Fruit fly (Drosophila melanogaster) whole organism, embryonic: Measurements from ENCODE around the gene CG14545.

Experiments
- ATbp ChIP-seq: fragments of 200-800 bp; sonication (Bioruptor generic); optimal IDR thresholded peaks from 2 replicates; lab custom pipeline; 2017; ENCODE audit warnings: missing biosample characterization, mild to moderate bottlenecking, missing genetic modification characterization, missing genetic modification reagents
- C15 ChIP-seq: fragments of 200-800 bp; sonication (Bioruptor generic); IDR thresholded peaks from 3 replicates; pipeline ENCODE4 v1.3.6; 2022; ENCODE audit warnings: missing biosample characterization, missing genetic modification characterization
- CG12155 ChIP-seq: fragments of 200-800 bp; sonication (Bioruptor generic); optimal IDR thresholded peaks from 3 replicates; lab custom pipeline; 2016; ENCODE audit warnings: missing biosample characterization, missing genetic modification characterization
- CG12219 ChIP-seq: fragments of 200-800 bp; sonication (Bioruptor generic); optimal IDR thresholded peaks from 3 replicates; lab custom pipeline; 2018; ENCODE audit warnings: missing biosample characterization, mild to moderate bottlenecking, missing genetic modification characterization
- CG12769 ChIP-seq: fragments of 200-800 bp; sonication (Bioruptor generic); optimal IDR thresholded peaks from 2 replicates; lab custom pipeline; 2019; ENCODE audit warnings: missing biosample characterization, mild to moderate bottlenecking, missing genetic modification characterization, moderate library complexity
- CG13894 ChIP-seq: fragments of 200-800 bp; sonication (Bioruptor generic); optimal IDR thresholded peaks from 3 replicates; lab custom pipeline; 2018; ENCODE audit warnings: missing biosample characterization, mild to moderate bottlenecking, missing genetic modification characterization, moderate library complexity
- CG15011 ChIP-seq: fragments of 200-800 bp; sonication (Bioruptor generic); optimal IDR thresholded peaks from 3 replicates; lab custom pipeline; 2018; ENCODE audit warnings: missing biosample characterization, mild to moderate bottlenecking, missing genetic modification characterization
- CG17385 ChIP-seq: fragments of 200-800 bp; sonication (Bioruptor generic); optimal IDR thresholded peaks from 3 replicates; lab custom pipeline; 2018; ENCODE audit warnings: missing biosample characterization, mild to moderate bottlenecking, missing genetic modification characterization
- CG17829 ChIP-seq: fragments of 200-800 bp; optimal IDR thresholded peaks from 2 replicates; lab custom pipeline; 2019; ENCODE audit warnings: missing biosample characterization, mild to moderate bottlenecking, missing genetic modification characterization, moderate library complexity
- CG18599 ChIP-seq: fragments of 200-800 bp; sonication (Bioruptor generic); optimal IDR thresholded peaks from 3 replicates; lab custom pipeline; 2017; ENCODE audit warnings: missing biosample characterization, missing genetic modification characterization, mild to moderate bottlenecking, moderate library complexity, missing genetic modification reagents
- CG2875 ChIP-seq: fragments of 200-800 bp; sonication (Bioruptor generic); optimal IDR thresholded peaks from 2 replicates; lab custom pipeline; 2017; ENCODE audit warnings: missing biosample characterization, mild to moderate bottlenecking, missing genetic modification characterization, missing genetic modification reagents
- CG2889 ChIP-seq: fragments of 200-800 bp; sonication (Bioruptor generic); IDR thresholded peaks from 3 replicates; pipeline ENCODE4 v1.3.6; 2022; ENCODE audit warnings: missing biosample characterization, missing genetic modification characterization
- CG3995 ChIP-seq: fragments of 200-800 bp; sonication (Bioruptor generic); optimal IDR thresholded peaks from 3 replicates; lab custom pipeline; 2016; ENCODE audit warnings: missing biosample characterization, missing genetic modification characterization
- CG6791 ChIP-seq: fragments of 200-800 bp; sonication (Bioruptor generic); IDR thresholded peaks from 3 replicates; pipeline ENCODE4 v1.3.6; 2022; ENCODE audit warnings: missing biosample characterization, missing genetic modification characterization; ENCODE audit not compliant: partially characterized antibody
- CG6813 ChIP-seq: fragments of 200-800 bp; sonication (Bioruptor generic); optimal IDR thresholded peaks from 2 replicates; lab custom pipeline; 2017; ENCODE audit warnings: missing biosample characterization, missing genetic modification characterization, mild to moderate bottlenecking, moderate library complexity, missing genetic modification reagents
- CG7372 ChIP-seq: fragments of 200-800 bp; sonication (Bioruptor generic); IDR thresholded peaks from 2 replicates; pipeline ENCODE4 v1.3.6; 2022; ENCODE audit warnings: missing biosample characterization, missing genetic modification characterization
- CG7556 ChIP-seq: fragments of 200-800 bp; sonication (Bioruptor generic); optimal IDR thresholded peaks from 2 replicates; lab custom pipeline; 2017; ENCODE audit warnings: missing biosample characterization, mild to moderate bottlenecking, missing genetic modification characterization
- CG9876 ChIP-seq: fragments of 200-800 bp; sonication (Bioruptor generic); optimal IDR thresholded peaks from 2 replicates; lab custom pipeline; 2016; ENCODE audit warnings: missing biosample characterization, missing genetic modification characterization
- D19A ChIP-seq: fragments of 200-800 bp; optimal IDR thresholded peaks from 3 replicates; lab custom pipeline; 2019; ENCODE audit warnings: missing biosample characterization, mild to moderate bottlenecking, missing genetic modification characterization, moderate library complexity
- Dbx ChIP-seq: fragments of 200-800 bp; sonication (Bioruptor generic); IDR thresholded peaks from 3 replicates; pipeline ENCODE4 v1.3.6; 2022; ENCODE audit warnings: missing biosample characterization, missing genetic modification characterization
- Dref ChIP-seq: fragments of 200-800 bp; sonication (Bioruptor generic); IDR thresholded peaks from 2 replicates; pipeline ENCODE4 v1.3.6; 2022; ENCODE audit warnings: missing biosample characterization, missing genetic modification characterization
- E2f1 ChIP-seq: fragments of 200-800 bp; sonication (Bioruptor generic); IDR thresholded peaks from 2 replicates; pipeline ENCODE4 v1.3.6; 2022; ENCODE audit warnings: missing biosample characterization, missing genetic modification characterization
- HHEX ChIP-seq: fragments of 200-800 bp; sonication (Bioruptor generic); optimal IDR thresholded peaks from 3 replicates; lab custom pipeline; 2017; ENCODE audit warnings: missing biosample characterization, mild to moderate bottlenecking, missing genetic modification characterization, missing genetic modification reagents
- Hr51 ChIP-seq, 2 experiments: fragments of 200-800 bp; sonication (Bioruptor generic); optimal IDR thresholded peaks; 2 replicates in 1 of 2; 3 replicates in 1 of 2; lab custom pipeline; 2016 to 2018; ENCODE audit warnings: missing biosample characterization in 2 of 2, missing genetic modification characterization in 2 of 2, mild to moderate bottlenecking in 1 of 2, moderate library complexity in 1 of 2
- Jarid2 ChIP-seq: fragments of 200-800 bp; sonication (Bioruptor generic); optimal IDR thresholded peaks from 3 replicates; lab custom pipeline; 2017; ENCODE audit warnings: mild to moderate bottlenecking, missing biosample characterization, missing genetic modification reagents, missing genetic modification characterization
- Nf-YC ChIP-seq: fragments of 200-800 bp; optimal IDR thresholded peaks from 3 replicates; lab custom pipeline; 2019; ENCODE audit warnings: missing biosample characterization, mild to moderate bottlenecking, missing genetic modification characterization, moderate library complexity
- PHDP ChIP-seq: fragments of 200-800 bp; sonication (Bioruptor generic); optimal IDR thresholded peaks from 3 replicates; lab custom pipeline; 2018; ENCODE audit warnings: missing biosample characterization, mild to moderate bottlenecking, missing genetic modification characterization, moderate library complexity
- Sin3A ChIP-seq: fragments of >200 bp; optimal IDR thresholded peaks from 2 replicates; lab custom pipeline; 2018
- Sry-β ChIP-seq: fragments of 200-800 bp; sonication (Bioruptor generic); optimal IDR thresholded peaks from 2 replicates; lab custom pipeline; 2018; ENCODE audit warnings: missing biosample characterization, mild to moderate bottlenecking, missing genetic modification characterization, moderate library complexity
- Ssrp ChIP-seq: fragments of 200-800 bp; sonication (Bioruptor generic); optimal IDR thresholded peaks from 2 replicates; lab custom pipeline; 2018; ENCODE audit warnings: missing biosample characterization, mild to moderate bottlenecking, missing genetic modification characterization, moderate library complexity
- az2 ChIP-seq: fragments of 200-800 bp; sonication (Bioruptor generic); optimal IDR thresholded peaks from 3 replicates; lab custom pipeline; 2016; ENCODE audit warnings: missing biosample characterization, missing genetic modification characterization
- bab2 ChIP-seq: fragments of 200-800 bp; sonication (Bioruptor generic); optimal IDR thresholded peaks from 2 replicates; lab custom pipeline; 2016; ENCODE audit warnings: missing biosample characterization, missing genetic modification characterization
- bigmax ChIP-seq: fragments of 200-800 bp; sonication (Bioruptor generic); optimal IDR thresholded peaks from 2 replicates; lab custom pipeline; 2018; ENCODE audit warnings: missing biosample characterization, mild to moderate bottlenecking, missing genetic modification characterization
- chif ChIP-seq, 2 experiments: fragments of 200-800 bp; sonication (Bioruptor generic); optimal IDR thresholded peaks; 3 replicates each; lab custom pipeline; 2016; ENCODE audit warnings: missing biosample characterization in 2 of 2, missing genetic modification characterization in 2 of 2
- fd96Cb ChIP-seq: fragments of 200-800 bp; sonication (Bioruptor generic); optimal IDR thresholded peaks from 2 replicates; lab custom pipeline; 2018; ENCODE audit warnings: missing biosample characterization, mild to moderate bottlenecking, missing genetic modification characterization, moderate library complexity
- lola ChIP-seq, 3 experiments: fragments of >200 bp in 2 of 3; fragments of 200-800 bp in 1 of 3; sonication (Bioruptor generic) in 1 of 3; optimal IDR thresholded peaks; 2 replicates each; lab custom pipeline; 2017 to 2019; ENCODE audit warnings: missing biosample characterization in 3 of 3, missing genetic modification characterization in 3 of 3, mild to moderate bottlenecking in 1 of 3, moderate library complexity in 1 of 3
- maf-S ChIP-seq: fragments of 200-800 bp; sonication (Bioruptor generic); optimal IDR thresholded peaks from 2 replicates; lab custom pipeline; 2016; ENCODE audit warnings: missing biosample characterization, missing genetic modification characterization
- nau ChIP-seq: fragments of 200-800 bp; sonication (Bioruptor generic); optimal IDR thresholded peaks from 3 replicates; lab custom pipeline; 2017; ENCODE audit warnings: missing biosample characterization, mild to moderate bottlenecking, missing genetic modification characterization, missing genetic modification reagents
- pan ChIP-seq, 4 experiments: fragments of >200 bp in 3 of 4; fragments of 200-800 bp in 1 of 4; sonication (Bioruptor generic) in 1 of 4; optimal IDR thresholded peaks in 3 of 4; IDR thresholded peaks in 1 of 4; 2 replicates each; pipeline versions ENCODE4 v1.3.6 to Lab custom; 2017 to 2022; ENCODE audit warnings: missing biosample characterization in 2 of 4, missing genetic modification characterization in 2 of 4, mixed read lengths in 1 of 4
- peb ChIP-seq: fragments of 200-800 bp; sonication (Bioruptor generic); IDR thresholded peaks from 2 replicates; pipeline ENCODE4 v1.3.6; 2022; ENCODE audit warnings: missing biosample characterization, missing genetic modification characterization
- pnt ChIP-seq: fragments of 200-800 bp; sonication (Bioruptor generic); optimal IDR thresholded peaks from 3 replicates; lab custom pipeline; 2016; ENCODE audit warnings: missing biosample characterization, missing genetic modification characterization
- sisA ChIP-seq: fragments of 200-800 bp; sonication (Bioruptor generic); IDR thresholded peaks from 2 replicates; pipeline ENCODE4 v1.3.6; 2022; ENCODE audit warnings: missing biosample characterization, missing genetic modification characterization
- ssp ChIP-seq: fragments of 200-800 bp; sonication (Bioruptor generic); IDR thresholded peaks from 2 replicates; pipeline ENCODE4 v1.3.6; 2022; ENCODE audit warnings: missing biosample characterization, missing genetic modification characterization
- sug ChIP-seq: fragments of 200-800 bp; optimal IDR thresholded peaks from 2 replicates; lab custom pipeline; 2019; ENCODE audit warnings: missing biosample characterization, mild to moderate bottlenecking, missing genetic modification characterization, moderate library complexity
- toy ChIP-seq: fragments of 200-800 bp; sonication (Bioruptor generic); IDR thresholded peaks from 2 replicates; pipeline ENCODE4 v1.3.6; 2022; ENCODE audit warnings: missing biosample characterization, missing genetic modification characterization
- trh ChIP-seq: fragments of 200-800 bp; sonication (Bioruptor generic); optimal IDR thresholded peaks from 2 replicates; lab custom pipeline; 2016; ENCODE audit warnings: missing biosample characterization, missing genetic modification characterization
- twi ChIP-seq: fragments of 200-800 bp; optimal IDR thresholded peaks from 2 replicates; lab custom pipeline; 2019; ENCODE audit warnings: missing biosample characterization, mild to moderate bottlenecking, missing genetic modification characterization, moderate library complexity

CG14545 gene

DNA sequence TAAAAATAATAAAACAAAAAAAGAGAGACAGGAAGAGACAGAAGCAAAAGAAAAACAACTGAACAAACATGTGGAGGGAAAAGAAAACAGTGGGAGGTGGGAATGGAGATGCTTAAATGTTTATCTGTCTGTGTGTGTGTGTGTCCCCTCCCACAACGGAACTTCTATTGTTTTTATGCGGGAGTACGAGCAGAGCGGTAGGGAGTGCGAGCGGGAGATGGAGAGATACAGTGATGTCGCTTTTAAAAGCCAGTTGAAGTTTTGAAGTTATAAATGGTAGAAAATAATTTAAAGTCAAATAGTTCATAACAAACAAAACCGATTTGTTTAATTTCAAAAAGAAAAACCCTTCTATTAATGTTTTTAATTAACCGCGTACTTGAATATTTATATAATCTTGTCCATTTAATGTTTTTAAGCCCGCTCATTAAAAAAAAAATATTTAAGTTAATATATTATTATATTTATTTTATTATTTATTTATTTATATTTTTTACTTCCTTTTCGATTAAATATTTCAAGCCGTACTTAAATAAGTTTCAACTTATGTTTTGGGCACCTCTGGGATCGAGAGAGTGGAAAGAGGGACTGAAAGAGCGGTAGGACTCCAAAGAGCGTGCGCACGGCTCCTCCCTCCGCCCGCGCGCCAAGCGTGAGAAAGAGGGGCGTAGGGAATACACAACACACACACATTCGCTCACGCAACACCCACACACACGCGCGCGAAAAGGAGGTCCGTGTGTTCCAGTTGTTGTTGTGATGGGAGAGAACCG lies 29.3 kb upstream of the CG14545 start (continued):
- TF ChIP-seq sug (tag; lab: Kevin White, UChicago) (peak; percentile 24), CG6791 (GFP tag; lab: Robert Waterston, UW) (no peak), CG12155 (GFP tag; lab: Kevin White, UChicago) (peak; percentile 11), CG18599 (GFP tag; lab: Kevin White, UChicago) (peak; percentile 77), pan (optimal IDR thresholded peaks at IDR 0.05; lab: Kevin White, UChicago) (no peak), pan (GFP tag; optimal IDR thresholded peaks at IDR 0.05 in 1 of 2, IDR thresholded peaks at IDR 0.05 in 1 of 2) (no peak), twi (tag; lab: Kevin White, UChicago) (peak; percentile 56), ssp (GFP tag; lab: Robert Waterston, UW) (0 out of 2 replicates have a peak, but pooled peaks have one; percentile 22), CG12769 (peak; percentile 48), CG9876 (no peak), Dbx (GFP tag; lab: Robert Waterston, UW) (peak; percentile 7; the same call in 1 of the 3 replicates), bab2 (GFP tag; lab: Kevin White, UChicago) (peak; percentile 15), ATbp (peak; percentile 21), chif (GFP tag; optimal IDR thresholded peaks at IDR 0.05; lab: Kevin White, UChicago) (peak in 1 of 2 experiments; percentile 5), az2 (peak; percentile 3), CG6813 (GFP tag; lab: Kevin White, UChicago) (peak; percentile 44), pnt (GFP tag; lab: Kevin White, UChicago) (peak; percentile 1), CG7556 (GFP tag; lab: Kevin White, UChicago) (peak; percentile 81), CG17829 (tag; lab: Kevin White, UChicago) (peak; percentile 65), HHEX (GFP tag; lab: Kevin White, UChicago) (peak; percentile 21), CG12219 (GFP tag; lab: Kevin White, UChicago) (no peak), CG2889 (GFP tag; lab: Robert Waterston, UW) (no peak), bigmax (GFP tag; lab: Kevin White, UChicago) (no peak), Hr51 (GFP tag; optimal IDR thresholded peaks at IDR 0.05; lab: Kevin White, UChicago) (peak in 1 of 2 experiments; percentile 64), sisA (GFP tag; lab: Robert Waterston, UW) (peak; percentile 30; the same call in 1 of the 2 replicates), Dref (GFP tag; lab: Robert Waterston, UW) (no peak), CG13894 (tag; lab: Kevin White, UChicago) (peak; percentile 27), Jarid2 (peak; percentile 15)

DNA sequence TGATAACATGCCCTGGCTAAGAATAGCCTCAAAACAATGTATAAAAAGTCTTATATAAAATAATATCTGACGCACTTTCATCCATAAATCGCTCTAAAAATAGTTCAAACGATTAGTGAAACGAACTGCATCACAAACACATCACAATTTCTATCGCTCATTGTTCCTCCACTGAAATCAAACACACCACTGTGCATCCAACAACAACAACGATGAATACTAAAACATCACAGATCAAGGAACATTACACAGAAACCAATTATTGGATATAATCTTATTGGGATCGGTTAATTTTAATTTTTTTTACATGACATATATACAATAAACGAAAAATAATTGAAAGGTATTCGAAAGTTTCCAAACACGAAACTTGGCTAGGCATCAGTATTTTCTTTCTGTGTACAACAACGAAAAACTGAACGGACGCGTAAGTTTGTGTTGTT lies 28.3 kb upstream of the CG14545 start:
- TF ChIP-seq CG2875 (GFP tag; lab: Kevin White, UChicago) (peak; percentile 44), maf-S (GFP tag; lab: Kevin White, UChicago) (no peak), CG7372 (GFP tag; lab: Robert Waterston, UW) (peak; percentile 45), E2f1 (GFP tag; lab: Robert Waterston, UW) (peak; percentile 80), C15 (GFP tag; lab: Robert Waterston, UW) (0 out of 3 replicates have a peak, but pooled peaks have one; percentile 30), ssp (GFP tag; lab: Robert Waterston, UW) (peak; percentile 69), lola (GFP tag; optimal IDR thresholded peaks at IDR 0.05; lab: Kevin White, UChicago) (peak in 1 of 3 experiments; percentile 77), CG15011 (GFP tag; lab: Kevin White, UChicago) (peak; percentile 25), Nf-YC (tag; lab: Kevin White, UChicago) (peak; percentile 43), Ssrp (peak; percentile 81), peb (GFP tag; lab: Robert Waterston, UW) (peak; percentile 46; the same call in 1 of the 2 replicates), nau (GFP tag; lab: Kevin White, UChicago) (peak; percentile 13), fd96Cb (tag; lab: Kevin White, UChicago) (peak; percentile 84), CG17385 (peak; percentile 75), Sry-β (peak; percentile 4), toy (GFP tag; lab: Robert Waterston, UW) (no peak), PHDP (peak; percentile 84), trh (GFP tag; lab: Kevin White, UChicago) (peak; percentile 13), CG3995 (GFP tag; lab: Kevin White, UChicago) (no peak), D19A (peak; percentile 77), Sin3A (lab: Kevin White, UChicago) (no peak)
